Worm (Caenorhabditis elegans) whole organism, young adult: ENCODE results near the gene T28A11.4.
A peak's percentile ranks its signal among the peaks of the same experiment; 100 is the strongest.

Experiments used
- F10E7.11 ChIP-seq: sonication (generic microtip); optimal IDR thresholded peaks from 2 replicates; lab custom pipeline; 2017; ENCODE audit warnings: mild to moderate bottlenecking, missing genetic modification characterization, moderate library complexity, missing compliant biosample characterization
- F22D6.2 ChIP-seq: sonication (generic microtip); optimal IDR thresholded peaks from 2 replicates; lab custom pipeline; 2016; ENCODE audit warnings: mild to moderate bottlenecking, missing genetic modification characterization, missing compliant biosample characterization
- F33H1.4 ChIP-seq: fragments of 200-800 bp; sonication (Bioruptor generic); IDR thresholded peaks from 2 replicates; pipeline ENCODE4 v1.3.6; 2022; ENCODE audit warnings: missing genetic modification reagents, missing genetic modification characterization, missing compliant biosample characterization
- F37B4.10 ChIP-seq: fragments of 200-800 bp; sonication (Bioruptor generic); IDR thresholded peaks from 2 replicates; pipeline ENCODE4 v1.3.6; 2022; ENCODE audit warnings: missing genetic modification characterization, missing compliant biosample characterization
- F52B5.7 ChIP-seq: sonication (generic microtip); optimal IDR thresholded peaks from 2 replicates; lab custom pipeline; 2016; ENCODE audit warnings: mild to moderate bottlenecking, missing genetic modification characterization, missing compliant biosample characterization
- T26A5.8 ChIP-seq: sonication (generic microtip); optimal IDR thresholded peaks from 2 replicates; lab custom pipeline; 2016; ENCODE audit warnings: missing genetic modification characterization, missing compliant biosample characterization
- Y53F4B.3 ChIP-seq: fragments of 200-800 bp; sonication (Bioruptor generic); IDR thresholded peaks from 2 replicates; pipeline ENCODE4 v1.3.6; 2022; ENCODE audit warnings: missing genetic modification reagents, missing genetic modification characterization, missing compliant biosample characterization
- Y95B8A.8 ChIP-seq: fragments of 200-800 bp; sonication (Bioruptor generic); IDR thresholded peaks from 2 replicates; pipeline ENCODE4 v1.3.6; 2022; ENCODE audit warnings: missing genetic modification reagents, missing genetic modification characterization, missing compliant biosample characterization
- aptf-2 ChIP-seq: fragments of 200-800 bp; sonication (Bioruptor generic); conservative IDR thresholded peaks from 2 replicates; pipeline ENCODE4 v1.3.6; 2022; ENCODE audit warnings: missing genetic modification reagents, missing genetic modification characterization, missing compliant biosample characterization
- attf-3 ChIP-seq: fragments of 200-800 bp; sonication (Bioruptor generic); conservative IDR thresholded peaks from 2 replicates; pipeline ENCODE4 v1.3.6; 2022; ENCODE audit warnings: missing genetic modification reagents, missing genetic modification characterization, missing compliant biosample characterization
- attf-6 ChIP-seq: fragments of 200-800 bp; sonication (Bioruptor generic); IDR thresholded peaks from 2 replicates; pipeline ENCODE4 v1.3.6; 2022; ENCODE audit warnings: missing genetic modification reagents, missing genetic modification characterization, missing compliant biosample characterization
- bed-1 ChIP-seq: fragments of 200-800 bp; sonication (Bioruptor generic); IDR thresholded peaks from 2 replicates; pipeline ENCODE4 v1.3.6; 2022; ENCODE audit warnings: missing genetic modification reagents, missing genetic modification characterization, missing compliant biosample characterization
- ceh-100 ChIP-seq: fragments of 200-800 bp; sonication (Bioruptor generic); IDR thresholded peaks from 2 replicates; pipeline ENCODE4 v1.3.6; 2022; ENCODE audit warnings: missing genetic modification reagents, missing genetic modification characterization, missing compliant biosample characterization
- ceh-27 ChIP-seq: fragments of 200-800 bp; sonication (Bioruptor generic); optimal IDR thresholded peaks from 2 replicates; lab custom pipeline; 2018; ENCODE audit warnings: mild to moderate bottlenecking, missing genetic modification characterization, moderate library complexity, missing compliant biosample characterization
- chd-7 ChIP-seq: sonication (generic microtip); optimal IDR thresholded peaks from 2 replicates; lab custom pipeline; 2016; ENCODE audit warnings: mild to moderate bottlenecking, missing genetic modification characterization, moderate library complexity, missing compliant biosample characterization
- die-1 ChIP-seq: sonication (generic microtip); optimal IDR thresholded peaks from 2 replicates; lab custom pipeline; 2016; ENCODE audit warnings: missing genotype, mild to moderate bottlenecking, missing genetic modification characterization, missing compliant biosample characterization
- egl-44 ChIP-seq: fragments of 200-800 bp; sonication (Bioruptor generic); IDR thresholded peaks from 2 replicates; pipeline ENCODE4 v1.3.6; 2022; ENCODE audit warnings: missing genetic modification reagents, missing genetic modification characterization, missing compliant biosample characterization
- ets-4 ChIP-seq: fragments of 200-800 bp; sonication (Bioruptor generic); optimal IDR thresholded peaks from 2 replicates; lab custom pipeline; 2018; ENCODE audit warnings: mild to moderate bottlenecking, missing genetic modification characterization, missing compliant biosample characterization
- gei-17 ChIP-seq: fragments of 200-800 bp; sonication (Bioruptor generic); optimal IDR thresholded peaks from 2 replicates; lab custom pipeline; 2018; ENCODE audit warnings: mild to moderate bottlenecking, missing genetic modification characterization, missing compliant biosample characterization
- hlh-12 ChIP-seq: sonication (generic microtip); optimal IDR thresholded peaks from 2 replicates; lab custom pipeline; 2016; ENCODE audit warnings: missing genetic modification characterization, missing compliant biosample characterization
- hlh-26 ChIP-seq: fragments of 200-800 bp; sonication (Bioruptor generic); conservative IDR thresholded peaks from 2 replicates; pipeline ENCODE4 v1.3.6; 2022; ENCODE audit warnings: missing genetic modification reagents, missing genetic modification characterization, missing compliant biosample characterization
- hmg-1.2 ChIP-seq: fragments of 200-800 bp; sonication (Bioruptor generic); IDR thresholded peaks from 2 replicates; pipeline ENCODE4 v1.3.6; 2022; ENCODE audit warnings: missing genetic modification reagents, missing genetic modification characterization, missing compliant biosample characterization
- hmg-20 ChIP-seq: fragments of 200-800 bp; sonication (Bioruptor generic); IDR thresholded peaks from 2 replicates; pipeline ENCODE4 v1.3.6; 2022; ENCODE audit warnings: missing genetic modification reagents, missing genetic modification characterization, missing compliant biosample characterization
- let-607 ChIP-seq, 2 experiments: fragments of 200-800 bp in 1 of 2; sonication (Bioruptor generic) in 1 of 2; sonication (generic microtip) in 1 of 2; optimal IDR thresholded peaks; 2 replicates each; lab custom pipeline; 2016 to 2018; ENCODE audit warnings: mild to moderate bottlenecking in 2 of 2, missing compliant biosample characterization in 2 of 2, missing genetic modification characterization in 2 of 2, moderate library complexity in 2 of 2, missing genotype in 1 of 2
- lin-54 ChIP-seq: fragments of 200-800 bp; sonication (Bioruptor generic); optimal IDR thresholded peaks from 2 replicates; lab custom pipeline; 2018; ENCODE audit warnings: mild to moderate bottlenecking, missing genetic modification characterization, missing compliant biosample characterization
- lir-1 ChIP-seq: fragments of 200-800 bp; sonication (Bioruptor generic); conservative IDR thresholded peaks from 2 replicates; pipeline ENCODE4 v1.3.6; 2022; ENCODE audit warnings: missing genetic modification reagents, missing genetic modification characterization, missing compliant biosample characterization
- madf-10 ChIP-seq: sonication (generic microtip); optimal IDR thresholded peaks from 2 replicates; lab custom pipeline; 2016; ENCODE audit warnings: mild to moderate bottlenecking, missing genetic modification characterization, missing compliant biosample characterization
- madf-3 ChIP-seq: fragments of 200-800 bp; sonication (Bioruptor generic); IDR thresholded peaks from 2 replicates; pipeline ENCODE4 v1.3.6; 2022; ENCODE audit warnings: missing genetic modification reagents, missing genetic modification characterization, missing compliant biosample characterization
- nhr-120 ChIP-seq: fragments of 200-800 bp; sonication (Bioruptor generic); IDR thresholded peaks from 2 replicates; pipeline ENCODE4 v1.3.6; 2022; ENCODE audit warnings: missing genetic modification characterization, missing compliant biosample characterization
- nhr-27 ChIP-seq: fragments of 200-800 bp; sonication (Bioruptor generic); optimal IDR thresholded peaks from 2 replicates; lab custom pipeline; 2018; ENCODE audit warnings: mild to moderate bottlenecking, missing genetic modification characterization, moderate library complexity, missing compliant biosample characterization
- nhr-90 ChIP-seq: sonication (generic microtip); optimal IDR thresholded peaks from 2 replicates; lab custom pipeline; 2016; ENCODE audit warnings: missing genotype, mild to moderate bottlenecking, missing genetic modification characterization, missing compliant biosample characterization
- pbrm-1 ChIP-seq: fragments of 200-800 bp; sonication (Bioruptor generic); IDR thresholded peaks from 2 replicates; pipeline ENCODE4 v1.3.6; 2022; ENCODE audit warnings: missing genetic modification reagents, missing genetic modification characterization, missing compliant biosample characterization
- pha-4 ChIP-seq: fragments of 150-350 bp; sonication (generic microtip); optimal IDR thresholded peaks from 2 replicates; lab custom pipeline; 2014; ENCODE audit warnings: missing biosample characterization, missing genetic modification reagents, missing genetic modification characterization
- repo-1 ChIP-seq: sonication (generic microtip); optimal IDR thresholded peaks from 2 replicates; lab custom pipeline; 2017; ENCODE audit warnings: mild to moderate bottlenecking, missing genetic modification characterization, missing compliant biosample characterization
- sea-2 ChIP-seq: fragments of 200-800 bp; sonication (Bioruptor generic); IDR thresholded peaks from 2 replicates; pipeline ENCODE4 v1.3.6; 2022; ENCODE audit warnings: missing genetic modification characterization, missing compliant biosample characterization
- snpc-4 ChIP-seq, 5 experiments: fragments of 150-350 bp in 1 of 5; sonication (generic microtip) in 4 of 5; optimal IDR thresholded peaks; 2 replicates each; lab custom pipeline; 2014 to 2018; ENCODE audit warnings: missing genetic modification characterization in 5 of 5, missing biosample characterization in 3 of 5, antibody characterized with exemption in 2 of 5, mild to moderate bottlenecking in 2 of 5, missing compliant biosample characterization in 2 of 5, missing genotype in 2 of 5, moderate library complexity in 2 of 5, missing genetic modification reagents in 1 of 5
- somi-1 ChIP-seq: fragments of 200-800 bp; sonication (Bioruptor generic); optimal IDR thresholded peaks from 2 replicates; lab custom pipeline; 2018; ENCODE audit warnings: mild to moderate bottlenecking, missing genetic modification characterization, missing compliant biosample characterization
- tbp1 ChIP-seq: fragments of 200-800 bp; sonication (Bioruptor generic); optimal IDR thresholded peaks from 2 replicates; lab custom pipeline; 2018; ENCODE audit warnings: mild to moderate bottlenecking, missing genetic modification characterization, missing compliant biosample characterization
- tbx-9 ChIP-seq: sonication (generic microtip); optimal IDR thresholded peaks from 2 replicates; lab custom pipeline; 2016; ENCODE audit warnings: borderline replicate concordance, missing genetic modification characterization, inconsistent platforms, missing compliant biosample characterization
- ztf-25 ChIP-seq: fragments of 200-800 bp; sonication (Bioruptor generic); IDR thresholded peaks from 2 replicates; pipeline ENCODE4 v1.3.6; 2022; ENCODE audit warnings: missing genetic modification reagents, missing genetic modification characterization, missing compliant biosample characterization
- ztf-28 ChIP-seq: fragments of 200-800 bp; sonication (Bioruptor generic); IDR thresholded peaks from 2 replicates; pipeline ENCODE4 v1.3.6; 2022; ENCODE audit warnings: missing genetic modification reagents, missing genetic modification characterization, missing compliant biosample characterization
- ztf-3 ChIP-seq: fragments of 200-800 bp; sonication (Bioruptor generic); optimal IDR thresholded peaks from 2 replicates; lab custom pipeline; 2018; ENCODE audit warnings: mild to moderate bottlenecking, missing genetic modification characterization, missing compliant biosample characterization

Gene T28A11.4

DNA sequence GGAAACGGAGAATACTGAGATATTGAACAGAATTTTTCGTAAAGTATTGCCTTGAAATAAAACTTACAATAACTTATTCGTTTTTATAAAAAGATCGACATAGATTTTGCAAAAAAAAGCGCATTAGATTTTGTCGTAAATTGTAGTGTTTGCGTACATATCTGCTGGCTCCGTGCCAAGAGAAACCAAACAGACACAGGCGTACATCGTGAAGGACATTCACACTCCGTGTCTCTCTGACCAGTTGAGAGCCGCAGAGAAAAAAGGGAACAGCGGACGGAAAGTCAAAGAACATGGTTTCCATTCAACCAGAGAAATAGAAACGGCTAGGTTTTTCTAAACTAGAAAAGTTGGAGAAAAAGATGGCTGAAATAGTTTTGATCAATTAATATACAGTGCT, 41.5 kb downstream of the T28A11.4 start, which contains the start of gene arrd-19 (continued):
- TF ChIP-seq hmg-20 (peak; percentile 52; the same call in 1 of the 2 replicates), somi-1 (GFP tag; lab: Kevin White, UChicago) (no peak), ztf-3 (GFP tag; lab: Kevin White, UChicago) (no peak), bed-1 (GFP tag; lab: Robert Waterston, UW) (no peak), sea-2 (GFP tag; lab: Robert Waterston, UW) (no peak), gei-17 (GFP tag; lab: Kevin White, UChicago) (no peak), tbx-9 (no peak), T26A5.8 (tag; lab: Kevin White, UChicago) (no peak), nhr-120 (GFP tag; lab: Robert Waterston, UW) (no peak), F52B5.7 (no peak), pbrm-1 (GFP tag; lab: Robert Waterston, UW) (peak; percentile 66; the same call in 1 of the 2 replicates), attf-6 (GFP tag; lab: Robert Waterston, UW) (no peak), snpc-4 (GFP tag; optimal IDR thresholded peaks at IDR 0.05; lab: Kevin White, UChicago) (no peak), snpc-4 (tag; optimal IDR thresholded peaks at IDR 0.05; lab: Kevin White, UChicago) (peak in 2 of 4 experiments; percentile 5 to 10), nhr-90 (tag; lab: Kevin White, UChicago) (no peak), repo-1 (no peak), chd-7 (tag; lab: Kevin White, UChicago) (peak; percentile 8), lin-54 (GFP tag; lab: Kevin White, UChicago) (peak; percentile 32), ceh-100 (GFP tag; lab: Robert Waterston, UW) (peak; percentile 48; the same call in 1 of the 2 replicates), ceh-27 (GFP tag; lab: Kevin White, UChicago) (peak; percentile 63), aptf-2 (GFP tag; lab: Robert Waterston, UW) (no peak), lir-1 (GFP tag; lab: Robert Waterston, UW) (no peak), egl-44 (no peak), ets-4 (GFP tag; lab: Kevin White, UChicago) (no peak), let-607 (tag; optimal IDR thresholded peaks at IDR 0.05; lab: Kevin White, UChicago) (no peak), Y95B8A.8 (GFP tag; lab: Robert Waterston, UW) (no peak), nhr-27 (tag; lab: Kevin White, UChicago) (no peak), F10E7.11 (tag; lab: Kevin White, UChicago) (no peak), Y53F4B.3 (no peak), F22D6.2 (tag; lab: Kevin White, UChicago) (peak; percentile 69), F33H1.4 (GFP tag; lab: Robert Waterston, UW) (no peak), die-1 (tag; lab: Kevin White, UChicago) (no peak), ztf-28 (GFP tag; lab: Robert Waterston, UW) (no peak), hmg-1.2 (no peak; the same call in 1 of the 2 replicates), tbp1 (GFP tag; lab: Kevin White, UChicago) (peak; percentile 36), pha-4 (no peak), hlh-12 (tag; lab: Kevin White, UChicago) (no peak)

DNA sequence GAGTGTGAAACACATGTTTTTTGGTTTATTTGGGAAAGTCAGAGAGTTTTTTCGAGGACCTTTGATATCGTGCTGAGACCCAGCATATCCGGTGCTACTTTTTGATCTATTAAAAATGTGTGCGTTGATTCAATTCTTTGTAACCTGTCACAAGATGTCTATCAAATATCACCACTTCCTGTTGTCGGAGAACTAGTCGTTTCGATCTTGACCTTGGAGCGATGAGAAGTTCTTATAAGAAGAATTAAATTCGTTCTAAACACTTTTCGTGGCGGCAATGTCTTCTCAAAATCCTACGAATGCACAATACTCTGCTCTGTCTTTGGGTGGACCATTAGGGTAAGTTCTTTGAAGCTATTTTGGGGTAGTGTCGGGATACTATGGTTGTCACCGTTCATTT, 42.3 kb downstream of the T28A11.4 start, which contains the start of gene F35F10.1:
Gene F35F10.1 (plus strand): TSS at position 200 of the 400 bp plus-strand sequence.
- TF ChIP-seq ztf-25 (no peak), madf-3 (0 out of 2 replicates have a peak, but pooled peaks have one; percentile 50), F37B4.10 (GFP tag; lab: Robert Waterston, UW) (no peak), hlh-26 (GFP tag; lab: Robert Waterston, UW) (no peak), madf-10 (tag; lab: Kevin White, UChicago) (no peak), bed-1 (GFP tag; lab: Robert Waterston, UW) (0 out of 2 replicates have a peak, but pooled peaks have one; percentile 84), ztf-28 (GFP tag; lab: Robert Waterston, UW) (no peak), attf-3 (no peak)
